Worm (Caenorhabditis elegans) whole organism, mixed stage, embryonic: ENCODE data around the gene F36D4.1.

Experiments
- ces-1 ChIP-seq: fragments of 150-350 bp; optimal IDR thresholded peaks from 2 replicates; lab custom pipeline; 2014; ENCODE audit warnings: missing biosample characterization, missing genetic modification reagents, missing genetic modification characterization
- nhr-2 ChIP-seq: fragments of 150-350 bp; optimal IDR thresholded peaks from 2 replicates; lab custom pipeline; 2014; ENCODE audit warnings: missing biosample characterization, missing genetic modification characterization
- unc-39 ChIP-seq: fragments of 150-350 bp; optimal IDR thresholded peaks from 2 replicates; lab custom pipeline; 2014; ENCODE audit warnings: missing biosample characterization, missing genetic modification characterization

DNA sequence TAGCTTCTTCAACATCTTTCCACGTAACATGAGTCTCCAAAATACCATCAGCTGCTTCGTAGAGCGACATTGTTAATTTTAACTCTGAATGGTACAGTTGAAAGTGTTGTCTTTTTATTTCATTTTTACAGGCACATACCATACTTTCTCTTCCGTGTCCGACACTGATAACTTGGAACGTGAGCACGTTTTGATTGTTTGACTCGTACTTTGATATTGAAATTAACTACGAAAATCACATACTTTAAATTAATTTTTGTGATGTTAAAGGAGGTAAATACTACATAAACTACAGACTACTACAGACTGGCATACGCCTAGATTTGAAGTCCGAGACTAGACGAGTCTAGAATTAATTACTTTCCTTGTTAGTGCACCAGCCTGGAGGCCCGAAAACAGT is 38.4 kb upstream of the F36D4.1 start, which contains the start of gene E02C12.10:
- TF ChIP-seq nhr-2 (no peak), unc-39 (tag; lab: Kevin White, UChicago) (no peak), ces-1 (GFP tag; lab: Kevin White, UChicago) (no peak)
